Fruit fly (Drosophila melanogaster): ENCODE results near the gene Pde1c.

Gene Pde1c

dm6 chr2L:11829277-11829676 is 99.1 kb downstream of the Pde1c start, which contains the start of gene esc (continued):
- TF ChIP-seq Scr (GFP tag; IDR thresholded peaks at IDR 0.05; ENCODE audit: partially characterized antibody) (no peak; the same call in 1 of the 2 replicates), BEAF-32 (GFP tag; optimal IDR thresholded peaks at IDR 0.05) (peak; percentile 56), gfzf (GFP tag; optimal IDR thresholded peaks at IDR 0.05) (peak; percentile 96), CG4282 (GFP tag; optimal IDR thresholded peaks at IDR 0.05) (peak; percentile 61), HLH54F (GFP tag; optimal IDR thresholded peaks at IDR 0.05) (peak; percentile 52), CG1602 (GFP tag; optimal IDR thresholded peaks at IDR 0.05) (peak; percentile 37), Antp (GFP tag; optimal IDR thresholded peaks at IDR 0.05) (peak; percentile 30), CG2120 (GFP tag; optimal IDR thresholded peaks at IDR 0.05) (peak; percentile 57), lmd (GFP tag; IDR thresholded peaks at IDR 0.05) (no peak; the same call in 1 of the 2 replicates), CG2129 (GFP tag; IDR thresholded peaks at IDR 0.05; ENCODE audit: partially characterized antibody) (no peak), mirr (GFP tag; optimal IDR thresholded peaks at IDR 0.05) (no peak), Ets97D (GFP tag; optimal IDR thresholded peaks at IDR 0.05) (peak; percentile 89), Side (GFP tag; optimal IDR thresholded peaks at IDR 0.05) (peak; percentile 24), Bgb (GFP tag; IDR thresholded peaks at IDR 0.05; ENCODE audit: partially characterized antibody) (peak; percentile 26; the same call in 1 of the 2 replicates), CG1233 (GFP tag; optimal IDR thresholded peaks at IDR 0.05) (no peak), CG6175 (GFP tag; IDR thresholded peaks at IDR 0.05) (no peak), nmo (GFP tag; optimal IDR thresholded peaks at IDR 0.05) (peak; percentile 62), dmrt99B (tag; optimal IDR thresholded peaks at IDR 0.05) (no peak), CG43689 (GFP tag; IDR thresholded peaks at IDR 0.05) (no peak), lola (GFP tag; optimal IDR thresholded peaks at IDR 0.05) (no peak), Sry-δ (GFP tag; optimal IDR thresholded peaks at IDR 0.05) (peak; percentile 59), CG11723 (GFP tag; optimal IDR thresholded peaks at IDR 0.05) (no peak), CG30403 (GFP tag; optimal IDR thresholded peaks at IDR 0.05) (peak; percentile 45), tap (tag; optimal IDR thresholded peaks at IDR 0.05) (no peak), pb (GFP tag; optimal IDR thresholded peaks at IDR 0.05) (peak; percentile 5), sim (GFP tag; IDR thresholded peaks at IDR 0.05) (no peak), da (GFP tag; optimal IDR thresholded peaks at IDR 0.05) (no peak), CG34224 (GFP tag; IDR thresholded peaks at IDR 0.05; ENCODE audit: partially characterized antibody) (peak; percentile 36; the same call in 1 of the 3 replicates), en (GFP tag; optimal IDR thresholded peaks at IDR 0.05) (no peak), CG4820 (GFP tag; optimal IDR thresholded peaks at IDR 0.05) (peak; percentile 26)

dm6 chr2L:11823470-11824162 is 104.8 kb downstream of the Pde1c start:
- TF ChIP-seq row (GFP tag; IDR thresholded peaks at IDR 0.05) (peak; percentile 72), ttk (GFP tag; IDR thresholded peaks at IDR 0.05) (no peak), lab (GFP tag; optimal IDR thresholded peaks at IDR 0.05) (peak; percentile 26), CG7556 (GFP tag; optimal IDR thresholded peaks at IDR 0.05) (peak; percentile 5), Fer1 (GFP tag; optimal IDR thresholded peaks at IDR 0.05) (peak; percentile 28), gem (tag; optimal IDR thresholded peaks at IDR 0.05) (peak; percentile 15), CG18599 (GFP tag; optimal IDR thresholded peaks at IDR 0.05) (peak; percentile 35), Med (GFP tag) (peak; percentile 70), CG13894 (tag; optimal IDR thresholded peaks at IDR 0.05) (peak; percentile 55), CG4328 (GFP tag; optimal IDR thresholded peaks at IDR 0.05) (no peak), CG11093 (GFP tag; IDR thresholded peaks at IDR 0.05) (no peak), hkb (optimal IDR thresholded peaks at IDR 0.05) (peak; percentile 83), hkb (GFP tag; IDR thresholded peaks at IDR 0.05) (no peak), CG18476 (GFP tag; optimal IDR thresholded peaks at IDR 0.05) (peak; percentile 59), CG2120 (GFP tag; optimal IDR thresholded peaks at IDR 0.05) (peak; percentile 52), twi (tag; optimal IDR thresholded peaks at IDR 0.05) (no peak), MBD-R2 (GFP tag; IDR thresholded peaks at IDR 0.05) (no peak), Optix (GFP tag; IDR thresholded peaks at IDR 0.05) (no peak), CG7839 (tag; optimal IDR thresholded peaks at IDR 0.05) (peak; percentile 3), CG17912 (GFP tag; optimal IDR thresholded peaks at IDR 0.05) (no peak), YL-1 (GFP tag; optimal IDR thresholded peaks at IDR 0.05) (no peak)
